Worm (Caenorhabditis elegans): ENCODE results near the gene dyf-2.

DNA sequence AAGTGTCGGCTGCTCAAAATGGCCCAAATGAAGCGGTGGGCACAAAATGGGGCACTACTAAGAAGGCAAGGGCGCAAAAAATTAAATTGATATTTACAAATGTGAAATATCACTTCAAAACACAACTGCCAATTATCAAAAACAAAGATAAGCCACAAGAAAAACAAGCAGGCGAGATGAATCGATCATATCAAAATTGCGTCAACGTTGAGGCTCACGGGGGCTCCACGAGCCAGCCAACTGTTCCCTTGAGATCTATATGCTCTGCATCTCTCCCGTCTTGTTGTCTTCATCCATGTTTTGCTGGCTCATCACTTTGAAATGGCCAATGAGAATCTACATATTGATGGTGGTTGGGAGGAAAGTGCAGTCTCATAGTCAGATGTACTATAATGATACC, 51.0 kb downstream of the dyf-2 start:
- TF ChIP-seq sox-2 (GFP tag; IDR thresholded peaks at IDR 0.05) = no peak
- no peak for TF ChIP-seq sox-4 (tag; optimal IDR thresholded peaks at IDR 0.05)
- TF ChIP-seq ceh-9 (tag; optimal IDR thresholded peaks at IDR 0.05) = no peak
- no peak for TF ChIP-seq nhr-11 (tag; optimal IDR thresholded peaks at IDR 0.05)
- TF ChIP-seq lin-11 (tag; optimal IDR thresholded peaks at IDR 0.05) = no peak
- TF ChIP-seq pha-2 (tag; optimal IDR thresholded peaks at IDR 0.05) = no peak
- no peak for TF ChIP-seq ama-1 (optimal IDR thresholded peaks at IDR 0.05)
- no peak for TF ChIP-seq tbx-2 (tag; optimal IDR thresholded peaks at IDR 0.05)
- TF ChIP-seq pqm-1 (tag; optimal IDR thresholded peaks at IDR 0.05) = no peak
- TF ChIP-seq fkh-10 (GFP tag; optimal IDR thresholded peaks at IDR 0.05) = no peak
- TF ChIP-seq mec-3 (tag; optimal IDR thresholded peaks at IDR 0.05; ENCODE audit: borderline replicate concordance) = no peak
- TF ChIP-seq ahr-1 (tag; optimal IDR thresholded peaks at IDR 0.05) = no peak
